Worm (Caenorhabditis elegans) whole organism, young adult: ENCODE data around the gene ndua-7.

Source experiments
- B0035.1 ChIP-seq: sonication (generic microtip); optimal IDR thresholded peaks from 2 replicates; lab custom pipeline; 2016; ENCODE audit warnings: missing genetic modification characterization, mild to moderate bottlenecking, missing compliant biosample characterization, missing genotype, missing genetic modification reagents
- B0261.1 ChIP-seq: sonication (generic microtip); optimal IDR thresholded peaks from 2 replicates; lab custom pipeline; 2016; ENCODE audit warnings: mild to moderate bottlenecking, missing genetic modification characterization, moderate library complexity, missing compliant biosample characterization
- B0336.3 ChIP-seq: fragments of 200-800 bp; sonication (Bioruptor generic); IDR thresholded peaks from 2 replicates; pipeline ENCODE4 v1.3.6; 2022; ENCODE audit warnings: missing genetic modification characterization, missing compliant biosample characterization
- D2030.7 ChIP-seq: fragments of 200-800 bp; sonication (Bioruptor generic); IDR thresholded peaks from 2 replicates; pipeline ENCODE4 v1.3.6; 2022; ENCODE audit warnings: missing genetic modification reagents, missing genetic modification characterization, missing compliant biosample characterization
- F23B12.7 ChIP-seq: sonication (generic microtip); optimal IDR thresholded peaks from 2 replicates; lab custom pipeline; 2017; ENCODE audit warnings: missing genetic modification characterization, mild to moderate bottlenecking, missing compliant biosample characterization, antibody characterized with exemption, moderate library complexity; ENCODE audit not compliant: insufficient read depth
- F37B4.10 ChIP-seq: fragments of 200-800 bp; sonication (Bioruptor generic); IDR thresholded peaks from 2 replicates; pipeline ENCODE4 v1.3.6; 2022; ENCODE audit warnings: missing genetic modification characterization, missing compliant biosample characterization
- F39B2.1 ChIP-seq: fragments of 200-800 bp; sonication (Bioruptor generic); IDR thresholded peaks from 2 replicates; pipeline ENCODE4 v1.3.6; 2022; ENCODE audit warnings: missing genetic modification reagents, missing genetic modification characterization, missing compliant biosample characterization
- F49E8.2 ChIP-seq: sonication (generic microtip); optimal IDR thresholded peaks from 3 replicates; lab custom pipeline; 2017; ENCODE audit warnings: missing genetic modification characterization, mild to moderate bottlenecking, missing compliant biosample characterization, antibody characterized with exemption, moderate library complexity; ENCODE audit not compliant: insufficient read depth
- Y56A3A.18 ChIP-seq: fragments of 200-800 bp; sonication (Bioruptor generic); IDR thresholded peaks from 2 replicates; pipeline ENCODE4 v1.3.6; 2022; ENCODE audit warnings: missing genetic modification reagents, missing genetic modification characterization, missing compliant biosample characterization
- Y67H2A.10 ChIP-seq: fragments of 200-800 bp; sonication (Bioruptor generic); conservative IDR thresholded peaks from 2 replicates; pipeline ENCODE4 v1.3.6; 2022; ENCODE audit warnings: missing genetic modification reagents, missing genetic modification characterization, missing compliant biosample characterization
- Y95B8A.8 ChIP-seq: fragments of 200-800 bp; sonication (Bioruptor generic); IDR thresholded peaks from 2 replicates; pipeline ENCODE4 v1.3.6; 2022; ENCODE audit warnings: missing genetic modification reagents, missing genetic modification characterization, missing compliant biosample characterization
- ZK185.1 ChIP-seq: sonication (generic microtip); optimal IDR thresholded peaks from 2 replicates; lab custom pipeline; 2016; ENCODE audit warnings: mild to moderate bottlenecking, missing genetic modification characterization, missing compliant biosample characterization; ENCODE audit not compliant: poor library complexity, severe bottlenecking
- akir-1 ChIP-seq: fragments of 200-800 bp; sonication (Bioruptor generic); optimal IDR thresholded peaks from 2 replicates; lab custom pipeline; 2018; ENCODE audit warnings: mild to moderate bottlenecking, missing genetic modification characterization, moderate library complexity, missing compliant biosample characterization
- ama-1 ChIP-seq, 3 experiments: fragments of 150-350 bp in 1 of 3; sonication (generic microtip) in 2 of 3; optimal IDR thresholded peaks; 2 replicates each; lab custom pipeline; 2014 to 2018; ENCODE audit warnings: missing biosample characterization in 2 of 3, missing genetic modification characterization in 2 of 3, missing genetic modification reagents in 2 of 3
- aptf-2 ChIP-seq: fragments of 200-800 bp; sonication (Bioruptor generic); conservative IDR thresholded peaks from 2 replicates; pipeline ENCODE4 v1.3.6; 2022; ENCODE audit warnings: missing genetic modification reagents, missing genetic modification characterization, missing compliant biosample characterization
- atf-7 ChIP-seq: sonication (generic microtip); optimal IDR thresholded peaks from 2 replicates; lab custom pipeline; 2017; ENCODE audit warnings: mild to moderate bottlenecking, missing genetic modification characterization, missing compliant biosample characterization
- athp-1 ChIP-seq: sonication (generic microtip); optimal IDR thresholded peaks from 2 replicates; lab custom pipeline; 2017; ENCODE audit warnings: mild to moderate bottlenecking, missing genetic modification characterization, missing compliant biosample characterization
- attf-3 ChIP-seq: fragments of 200-800 bp; sonication (Bioruptor generic); conservative IDR thresholded peaks from 2 replicates; pipeline ENCODE4 v1.3.6; 2022; ENCODE audit warnings: missing genetic modification reagents, missing genetic modification characterization, missing compliant biosample characterization
- ccch-3 ChIP-seq: fragments of 200-800 bp; sonication (Bioruptor generic); optimal IDR thresholded peaks from 2 replicates; lab custom pipeline; 2018; ENCODE audit warnings: mild to moderate bottlenecking, missing genetic modification characterization, missing compliant biosample characterization
- dpff-1 ChIP-seq: sonication (generic microtip); optimal IDR thresholded peaks from 2 replicates; lab custom pipeline; 2017; ENCODE audit warnings: mild to moderate bottlenecking, missing genetic modification characterization, missing compliant biosample characterization
- dpl-1 ChIP-seq: fragments of 150-350 bp; optimal IDR thresholded peaks from 2 replicates; lab custom pipeline; 2014; ENCODE audit warnings: missing biosample characterization, missing genetic modification reagents, missing genetic modification characterization
- ekl-4 ChIP-seq: fragments of 200-800 bp; sonication (Bioruptor generic); IDR thresholded peaks from 2 replicates; pipeline ENCODE4 v1.3.6; 2022; ENCODE audit warnings: missing genetic modification reagents, missing genetic modification characterization, missing compliant biosample characterization
- him-1 ChIP-seq: sonication (generic microtip); optimal IDR thresholded peaks from 2 replicates; lab custom pipeline; 2016; ENCODE audit warnings: missing genotype, missing genetic modification reagents, missing genetic modification characterization, missing compliant biosample characterization
- hmg-1.2 ChIP-seq: fragments of 200-800 bp; sonication (Bioruptor generic); IDR thresholded peaks from 2 replicates; pipeline ENCODE4 v1.3.6; 2022; ENCODE audit warnings: missing genetic modification reagents, missing genetic modification characterization, missing compliant biosample characterization
- hmg-20 ChIP-seq: fragments of 200-800 bp; sonication (Bioruptor generic); IDR thresholded peaks from 2 replicates; pipeline ENCODE4 v1.3.6; 2022; ENCODE audit warnings: missing genetic modification reagents, missing genetic modification characterization, missing compliant biosample characterization
- hsf-1 ChIP-seq: fragments of 200-800 bp; sonication (Bioruptor generic); IDR thresholded peaks from 2 replicates; pipeline ENCODE4 v1.3.6; 2022; ENCODE audit warnings: missing genetic modification reagents, missing genetic modification characterization, missing compliant biosample characterization
- let-526 ChIP-seq: fragments of 200-800 bp; sonication (Bioruptor generic); IDR thresholded peaks from 2 replicates; pipeline ENCODE4 v1.3.6; 2022; ENCODE audit warnings: missing genetic modification reagents, missing genetic modification characterization, missing compliant biosample characterization
- let-607 ChIP-seq, 2 experiments: fragments of 200-800 bp in 1 of 2; sonication (Bioruptor generic) in 1 of 2; sonication (generic microtip) in 1 of 2; optimal IDR thresholded peaks; 2 replicates each; lab custom pipeline; 2016 to 2018; ENCODE audit warnings: mild to moderate bottlenecking in 2 of 2, missing compliant biosample characterization in 2 of 2, missing genetic modification characterization in 2 of 2, moderate library complexity in 2 of 2, missing genotype in 1 of 2
- lin-26 ChIP-seq: fragments of 200-800 bp; sonication (Bioruptor generic); IDR thresholded peaks from 2 replicates; pipeline ENCODE4 v1.3.6; 2022; ENCODE audit warnings: missing genetic modification reagents, missing genetic modification characterization, missing compliant biosample characterization
- lin-54 ChIP-seq: fragments of 200-800 bp; sonication (Bioruptor generic); optimal IDR thresholded peaks from 2 replicates; lab custom pipeline; 2018; ENCODE audit warnings: mild to moderate bottlenecking, missing genetic modification characterization, missing compliant biosample characterization
- lir-1 ChIP-seq: fragments of 200-800 bp; sonication (Bioruptor generic); conservative IDR thresholded peaks from 2 replicates; pipeline ENCODE4 v1.3.6; 2022; ENCODE audit warnings: missing genetic modification reagents, missing genetic modification characterization, missing compliant biosample characterization
- mel-28 ChIP-seq: sonication (generic microtip); optimal IDR thresholded peaks from 2 replicates; lab custom pipeline; 2016; ENCODE audit warnings: borderline replicate concordance, mild to moderate bottlenecking, missing genetic modification characterization, missing compliant biosample characterization
- mes-4 ChIP-seq: sonication (generic microtip); optimal IDR thresholded peaks from 2 replicates; lab custom pipeline; 2016; ENCODE audit warnings: missing genotype, missing genetic modification characterization, missing compliant biosample characterization
- mxl-1 ChIP-seq: sonication (generic microtip); optimal IDR thresholded peaks from 2 replicates; lab custom pipeline; 2016; ENCODE audit warnings: missing genetic modification characterization, missing compliant biosample characterization
- nfya-1 ChIP-seq: sonication (generic microtip); optimal IDR thresholded peaks from 2 replicates; lab custom pipeline; 2017; ENCODE audit warnings: antibody characterized with exemption, missing compliant biosample characterization, missing genetic modification characterization, borderline replicate concordance; ENCODE audit not compliant: insufficient read depth
- nhr-120 ChIP-seq: fragments of 200-800 bp; sonication (Bioruptor generic); IDR thresholded peaks from 2 replicates; pipeline ENCODE4 v1.3.6; 2022; ENCODE audit warnings: missing genetic modification characterization, missing compliant biosample characterization
- nhr-80 ChIP-seq: sonication (generic microtip); optimal IDR thresholded peaks from 2 replicates; lab custom pipeline; 2016; ENCODE audit warnings: missing genetic modification characterization, missing compliant biosample characterization
- rcor-1 ChIP-seq: fragments of 200-800 bp; sonication (Bioruptor generic); IDR thresholded peaks from 2 replicates; pipeline ENCODE4 v1.3.6; 2022; ENCODE audit warnings: missing genetic modification reagents, missing genetic modification characterization, missing compliant biosample characterization
- rpc-1 ChIP-seq, 2 experiments: fragments of 150-350 bp in 1 of 2; sonication (generic microtip) in 1 of 2; optimal IDR thresholded peaks; 2 replicates each; lab custom pipeline; 2014 to 2018; ENCODE audit warnings: missing biosample characterization in 1 of 2, missing genetic modification characterization in 1 of 2, missing genetic modification reagents in 1 of 2, missing genotype in 1 of 2
- snpc-1.1 ChIP-seq: sonication (generic microtip); optimal IDR thresholded peaks from 2 replicates; lab custom pipeline; 2017; ENCODE audit warnings: missing genetic modification characterization, mild to moderate bottlenecking, missing compliant biosample characterization, antibody characterized with exemption, moderate library complexity, missing genotype, missing genetic modification reagents; ENCODE audit not compliant: insufficient read depth
- snpc-1.3 ChIP-seq: sonication (generic microtip); optimal IDR thresholded peaks from 2 replicates; lab custom pipeline; 2017; ENCODE audit warnings: missing genetic modification characterization, mild to moderate bottlenecking, missing compliant biosample characterization, antibody characterized with exemption, moderate library complexity, missing genotype, missing genetic modification reagents; ENCODE audit not compliant: insufficient read depth
- xnd-1 ChIP-seq: sonication (generic microtip); optimal IDR thresholded peaks from 2 replicates; lab custom pipeline; 2016; ENCODE audit warnings: missing genotype, missing genetic modification reagents, missing genetic modification characterization, missing compliant biosample characterization
- zfh-2 ChIP-seq: fragments of 200-800 bp; sonication (Bioruptor generic); conservative IDR thresholded peaks from 2 replicates; pipeline ENCODE4 v1.3.6; 2022; ENCODE audit warnings: missing genetic modification reagents, missing genetic modification characterization, missing compliant biosample characterization
- ztf-22 ChIP-seq: fragments of 200-800 bp; sonication (Bioruptor generic); optimal IDR thresholded peaks from 2 replicates; lab custom pipeline; 2018; ENCODE audit warnings: mild to moderate bottlenecking, missing genetic modification characterization, moderate library complexity, missing compliant biosample characterization
- ztf-25 ChIP-seq: fragments of 200-800 bp; sonication (Bioruptor generic); IDR thresholded peaks from 2 replicates; pipeline ENCODE4 v1.3.6; 2022; ENCODE audit warnings: missing genetic modification reagents, missing genetic modification characterization, missing compliant biosample characterization

Gene ndua-7

ce11 chrII:13521977-13522404 is 27.6 kb upstream of the ndua-7 start (continued):
- TF ChIP-seq aptf-2 (peak; percentile 86), hmg-1.2 (peak; percentile 93), Y56A3A.18 (no peak), him-1 (peak; percentile 99), nhr-120 (no peak), ztf-25 (GFP tag; lab: Robert Waterston, UW) (peak; percentile 81; the same call in 1 of the 2 replicates), lir-1 (GFP tag; lab: Robert Waterston, UW) (no peak), dpff-1 (no peak), lin-26 (GFP tag; lab: Robert Waterston, UW) (peak; percentile 83), ccch-3 (GFP tag; lab: Kevin White, UChicago) (no peak), B0261.1 (tag; lab: Kevin White, UChicago) (no peak), B0336.3 (GFP tag; lab: Robert Waterston, UW) (peak; percentile 52; the same call in 1 of the 2 replicates), F49E8.2 (tag; lab: Kevin White, UChicago) (peak; percentile 84), zfh-2 (0 out of 2 replicates have a peak, but pooled peaks have one; percentile 12), hmg-20 (0 out of 2 replicates have a peak, but pooled peaks have one; percentile 41), lin-54 (GFP tag; lab: Kevin White, UChicago) (peak; percentile 56), hsf-1 (GFP tag; lab: Robert Waterston, UW) (peak; percentile 68), ama-1 (optimal IDR thresholded peaks at IDR 0.05; lab: Kevin White, UChicago) (peak; percentile 54), ama-1 (GFP tag; optimal IDR thresholded peaks at IDR 0.05; lab: Kevin White, UChicago) (peak in 1 of 2 experiments; percentile 27), snpc-1.3 (tag; lab: Kevin White, UChicago) (peak; percentile 74)
- TF ChIP-seq, all 124 proteins: peak for 45

ce11 chrII:13521179-13521616 is 26.8 kb upstream of the ndua-7 start:
- no peak for TF ChIP-seq zfh-2
- TF ChIP-seq mel-28: no peak
- TF ChIP-seq B0035.1: no peak
- TF ChIP-seq atf-7 (tag; lab: Kevin White, UChicago): no peak
- peak; percentile 39; the same call in 1 of the 2 replicates for TF ChIP-seq attf-3 (GFP tag; lab: Robert Waterston, UW)
- TF ChIP-seq dpl-1 (GFP tag; lab: Kevin White, UChicago): peak; percentile 45
- no peak for TF ChIP-seq Y67H2A.10 (GFP tag; lab: Robert Waterston, UW)
- peak; percentile 54 for TF ChIP-seq mes-4 (tag; lab: Kevin White, UChicago)
- TF ChIP-seq let-607 (tag; optimal IDR thresholded peaks at IDR 0.05; lab: Kevin White, UChicago): no peak
- TF ChIP-seq F37B4.10 (GFP tag; lab: Robert Waterston, UW): no peak
- TF ChIP-seq rpc-1 (optimal IDR thresholded peaks at IDR 0.05; lab: Kevin White, UChicago): no peak
- TF ChIP-seq rpc-1 (tag; optimal IDR thresholded peaks at IDR 0.05; lab: Kevin White, UChicago): no peak
- TF ChIP-seq snpc-1.3 (tag; lab: Kevin White, UChicago): peak; percentile 97
- TF ChIP-seq nfya-1 (tag; lab: Kevin White, UChicago): no peak
- TF ChIP-seq ekl-4 (GFP tag; lab: Robert Waterston, UW): peak; percentile 91
- peak; percentile 81 for TF ChIP-seq rcor-1 (GFP tag; lab: Robert Waterston, UW)
- TF ChIP-seq nhr-80 (tag; lab: Kevin White, UChicago): no peak
- peak; percentile 76 for TF ChIP-seq lin-54 (GFP tag; lab: Kevin White, UChicago)
- peak; percentile 43 for TF ChIP-seq F23B12.7 (tag; lab: Kevin White, UChicago)
- 0 out of 2 replicates have a peak, but pooled peaks have one; percentile 6 for TF ChIP-seq F39B2.1 (GFP tag; lab: Robert Waterston, UW)
- peak; percentile 99 for TF ChIP-seq D2030.7 (GFP tag; lab: Robert Waterston, UW)
- peak; percentile 93 for TF ChIP-seq athp-1 (tag; lab: Kevin White, UChicago)
- no peak for TF ChIP-seq mxl-1 (tag; lab: Kevin White, UChicago)
- TF ChIP-seq let-526 (GFP tag; lab: Robert Waterston, UW): no peak
- no peak for TF ChIP-seq ztf-22
- peak; percentile 86 for TF ChIP-seq Y95B8A.8
- TF ChIP-seq ZK185.1 (tag; lab: Kevin White, UChicago): no peak
- TF ChIP-seq snpc-1.1: peak; percentile 98
- peak; percentile 94 for TF ChIP-seq lin-26 (GFP tag; lab: Robert Waterston, UW)
- no peak for TF ChIP-seq akir-1 (GFP tag; lab: Kevin White, UChicago)
- TF ChIP-seq him-1: peak; percentile 88
- peak; percentile 73 for TF ChIP-seq xnd-1
